Fruit fly (Drosophila melanogaster) whole organism, embryonic: ENCODE data around the gene CG5938.
A peak's percentile ranks its signal among the peaks of the same experiment; 100 is the strongest.

Experiments
- Bteb2 ChIP-seq: fragments of 200-800 bp; sonication (Bioruptor generic); optimal IDR thresholded peaks from 2 replicates; lab custom pipeline; 2016; ENCODE audit warnings: missing biosample characterization, missing genetic modification characterization
- CG11696 ChIP-seq: fragments of 200-800 bp; sonication (Bioruptor generic); IDR thresholded peaks from 2 replicates; pipeline ENCODE4 v1.3.6; 2022; ENCODE audit warnings: missing biosample characterization, missing genetic modification characterization
- CG12155 ChIP-seq: fragments of 200-800 bp; sonication (Bioruptor generic); optimal IDR thresholded peaks from 3 replicates; lab custom pipeline; 2016; ENCODE audit warnings: missing biosample characterization, missing genetic modification characterization
- CG1233 ChIP-seq: fragments of 200-800 bp; sonication (Bioruptor generic); optimal IDR thresholded peaks from 4 replicates; lab custom pipeline; 2018; ENCODE audit warnings: missing biosample characterization, mild to moderate bottlenecking, missing genetic modification characterization
- CG12769 ChIP-seq: fragments of 200-800 bp; sonication (Bioruptor generic); optimal IDR thresholded peaks from 2 replicates; lab custom pipeline; 2019; ENCODE audit warnings: missing biosample characterization, mild to moderate bottlenecking, missing genetic modification characterization, moderate library complexity
- CG13424 ChIP-seq: fragments of 200-800 bp; sonication (Bioruptor generic); optimal IDR thresholded peaks from 2 replicates; lab custom pipeline; 2019; ENCODE audit warnings: missing biosample characterization, mild to moderate bottlenecking, missing genetic modification characterization, moderate library complexity
- CG15514 ChIP-seq: fragments of 200-800 bp; sonication (Bioruptor generic); optimal IDR thresholded peaks from 3 replicates; lab custom pipeline; 2017; ENCODE audit warnings: missing biosample characterization, missing genetic modification characterization, mild to moderate bottlenecking, moderate library complexity, missing genetic modification reagents
- CG1602 ChIP-seq: fragments of 200-800 bp; sonication (Bioruptor generic); optimal IDR thresholded peaks from 3 replicates; lab custom pipeline; 2016; ENCODE audit warnings: missing biosample characterization, missing genetic modification characterization
- CG16863 ChIP-seq: fragments of 200-800 bp; sonication (Bioruptor generic); optimal IDR thresholded peaks from 3 replicates; lab custom pipeline; 2016; ENCODE audit warnings: missing biosample characterization, missing genetic modification characterization
- CG17359 ChIP-seq: fragments of 200-800 bp; sonication (Bioruptor generic); optimal IDR thresholded peaks from 3 replicates; lab custom pipeline; 2018; ENCODE audit warnings: missing biosample characterization, mild to moderate bottlenecking, missing genetic modification characterization, moderate library complexity
- CG31388 ChIP-seq: fragments of 200-800 bp; sonication (Bioruptor generic); optimal IDR thresholded peaks from 2 replicates; lab custom pipeline; 2016; ENCODE audit warnings: missing biosample characterization, missing genetic modification characterization
- CG34224 ChIP-seq: fragments of 200-800 bp; sonication (Bioruptor generic); IDR thresholded peaks from 3 replicates; pipeline ENCODE4 v1.3.6; 2022; ENCODE audit warnings: missing biosample characterization, missing genetic modification characterization; ENCODE audit not compliant: partially characterized antibody
- CG34422 ChIP-seq: fragments of 200-800 bp; sonication (Bioruptor generic); IDR thresholded peaks from 3 replicates; pipeline ENCODE4 v1.3.6; 2022; ENCODE audit warnings: missing biosample characterization, missing genetic modification characterization
- CG6175 ChIP-seq: fragments of 200-800 bp; sonication (Bioruptor generic); IDR thresholded peaks from 3 replicates; pipeline ENCODE4 v1.3.6; 2022; ENCODE audit warnings: missing biosample characterization, missing genetic modification characterization
- CG7372 ChIP-seq: fragments of 200-800 bp; sonication (Bioruptor generic); IDR thresholded peaks from 2 replicates; pipeline ENCODE4 v1.3.6; 2022; ENCODE audit warnings: missing biosample characterization, missing genetic modification characterization
- CG8281 ChIP-seq: fragments of 200-800 bp; sonication (Bioruptor generic); optimal IDR thresholded peaks from 2 replicates; lab custom pipeline; 2018; ENCODE audit warnings: missing biosample characterization, mild to moderate bottlenecking, missing genetic modification characterization, moderate library complexity
- CG8359 ChIP-seq: fragments of 200-800 bp; sonication (Bioruptor generic); optimal IDR thresholded peaks from 2 replicates; lab custom pipeline; 2017; ENCODE audit warnings: missing biosample characterization, mild to moderate bottlenecking, missing genetic modification characterization, borderline replicate concordance
- CG9876 ChIP-seq: fragments of 200-800 bp; sonication (Bioruptor generic); optimal IDR thresholded peaks from 2 replicates; lab custom pipeline; 2016; ENCODE audit warnings: missing biosample characterization, missing genetic modification characterization
- CHES-1-like ChIP-seq: fragments of 200-800 bp; sonication (Bioruptor generic); optimal IDR thresholded peaks from 2 replicates; lab custom pipeline; 2016; ENCODE audit warnings: missing biosample characterization, missing genetic modification characterization
- D19A ChIP-seq: fragments of 200-800 bp; optimal IDR thresholded peaks from 3 replicates; lab custom pipeline; 2019; ENCODE audit warnings: missing biosample characterization, mild to moderate bottlenecking, missing genetic modification characterization, moderate library complexity
- Dek ChIP-seq: fragments of 200-800 bp; sonication (Bioruptor generic); optimal IDR thresholded peaks from 3 replicates; lab custom pipeline; 2019; ENCODE audit warnings: missing biosample characterization, mild to moderate bottlenecking, missing genetic modification characterization, moderate library complexity
- Dip2 ChIP-seq: fragments of 200-800 bp; sonication (Bioruptor generic); IDR thresholded peaks from 2 replicates; pipeline ENCODE4 v1.3.6; 2022; ENCODE audit warnings: missing biosample characterization, missing genetic modification characterization
- E2f1 ChIP-seq: fragments of 200-800 bp; sonication (Bioruptor generic); IDR thresholded peaks from 2 replicates; pipeline ENCODE4 v1.3.6; 2022; ENCODE audit warnings: missing biosample characterization, missing genetic modification characterization
- Hr3 ChIP-seq: fragments of 200-800 bp; sonication (Bioruptor generic); optimal IDR thresholded peaks from 3 replicates; lab custom pipeline; 2016; ENCODE audit warnings: missing biosample characterization, missing genetic modification characterization
- Kr ChIP-seq: fragments of 200-800 bp; sonication (Bioruptor generic); optimal IDR thresholded peaks from 2 replicates; lab custom pipeline; 2017; ENCODE audit warnings: missing biosample characterization, mild to moderate bottlenecking, missing genetic modification characterization
- Opbp ChIP-seq: fragments of 200-800 bp; sonication (Bioruptor generic); IDR thresholded peaks from 3 replicates; pipeline ENCODE4 v1.3.6; 2022; ENCODE audit warnings: missing biosample characterization, missing genetic modification characterization; ENCODE audit not compliant: partially characterized antibody
- Sry-δ ChIP-seq: fragments of 200-800 bp; sonication (Bioruptor generic); optimal IDR thresholded peaks from 2 replicates; lab custom pipeline; 2016; ENCODE audit warnings: missing biosample characterization, missing genetic modification characterization
- Trl ChIP-seq, 3 experiments: fragments of >200 bp in 2 of 3; fragments of 200-800 bp in 1 of 3; sonication (Bioruptor generic) in 1 of 3; optimal IDR thresholded peaks; 2 replicates in 1 of 3; 3 replicates in 2 of 3; lab custom pipeline; 2016 to 2017; ENCODE audit warnings: missing biosample characterization in 1 of 3, missing genetic modification characterization in 1 of 3
- Xrp1 ChIP-seq: fragments of 200-800 bp; sonication (Bioruptor generic); IDR thresholded peaks from 2 replicates; pipeline ENCODE4 v1.3.6; 2022; ENCODE audit warnings: missing biosample characterization, missing genetic modification characterization
- ap ChIP-seq: fragments of 200-800 bp; sonication (Bioruptor generic); IDR thresholded peaks from 2 replicates; pipeline ENCODE4 v1.3.6; 2022; ENCODE audit warnings: missing biosample characterization, missing genetic modification characterization
- bab2 ChIP-seq: fragments of 200-800 bp; sonication (Bioruptor generic); optimal IDR thresholded peaks from 2 replicates; lab custom pipeline; 2016; ENCODE audit warnings: missing biosample characterization, missing genetic modification characterization
- bcd ChIP-seq: fragments of 200-800 bp; sonication (Bioruptor generic); optimal IDR thresholded peaks from 2 replicates; lab custom pipeline; 2017; ENCODE audit warnings: missing biosample characterization, mild to moderate bottlenecking, missing genetic modification characterization
- bigmax ChIP-seq: fragments of 200-800 bp; sonication (Bioruptor generic); optimal IDR thresholded peaks from 2 replicates; lab custom pipeline; 2018; ENCODE audit warnings: missing biosample characterization, mild to moderate bottlenecking, missing genetic modification characterization
- emc ChIP-seq: fragments of 200-800 bp; sonication (Bioruptor generic); optimal IDR thresholded peaks from 2 replicates; lab custom pipeline; 2016; ENCODE audit warnings: missing biosample characterization, missing genetic modification characterization
- ems ChIP-seq: fragments of 200-800 bp; sonication (Bioruptor generic); optimal IDR thresholded peaks from 3 replicates; lab custom pipeline; 2016; ENCODE audit warnings: missing biosample characterization, missing genetic modification characterization
- gfzf ChIP-seq: fragments of 200-800 bp; sonication (Bioruptor generic); optimal IDR thresholded peaks from 2 replicates; lab custom pipeline; 2016; ENCODE audit warnings: missing biosample characterization, mild to moderate bottlenecking, missing genetic modification characterization, moderate library complexity
- h ChIP-seq: fragments of >200 bp; optimal IDR thresholded peaks from 2 replicates; lab custom pipeline; 2017
- her ChIP-seq: fragments of 200-800 bp; sonication (Bioruptor generic); optimal IDR thresholded peaks from 2 replicates; lab custom pipeline; 2016; ENCODE audit warnings: missing biosample characterization, missing genetic modification characterization
- jigr1 ChIP-seq: fragments of 200-800 bp; sonication (Bioruptor generic); IDR thresholded peaks from 3 replicates; pipeline ENCODE4 v1.3.6; 2022; ENCODE audit warnings: missing biosample characterization, missing genetic modification characterization
- kay ChIP-seq: fragments of 200-800 bp; sonication (Bioruptor generic); optimal IDR thresholded peaks from 2 replicates; lab custom pipeline; 2016; ENCODE audit warnings: missing biosample characterization, missing genetic modification characterization
- lov ChIP-seq, 2 experiments: fragments of 200-800 bp in 1 of 2; fragments of >200 bp in 1 of 2; sonication (Bioruptor generic) in 1 of 2; IDR thresholded peaks in 1 of 2; optimal IDR thresholded peaks in 1 of 2; 2 replicates in 1 of 2; 3 replicates in 1 of 2; pipeline versions ENCODE4 v1.3.6 to Lab custom; 2017 to 2022; ENCODE audit warnings: missing biosample characterization in 1 of 2, missing genetic modification characterization in 1 of 2
- prd ChIP-seq, 3 experiments: fragments of >200 bp in 2 of 3; fragments of 200-800 bp in 1 of 3; sonication (Bioruptor generic) in 1 of 3; optimal IDR thresholded peaks in 2 of 3; IDR thresholded peaks in 1 of 3; 2 replicates in 2 of 3; 3 replicates in 1 of 3; pipeline versions ENCODE4 v1.3.6 to Lab custom; 2017 to 2022; ENCODE audit warnings: missing biosample characterization in 1 of 3, missing genetic modification characterization in 1 of 3
- slou ChIP-seq: fragments of 200-800 bp; sonication (Bioruptor generic); optimal IDR thresholded peaks from 3 replicates; lab custom pipeline; 2016; ENCODE audit warnings: missing biosample characterization, missing genetic modification characterization
- stwl ChIP-seq: fragments of 200-800 bp; sonication (Bioruptor generic); optimal IDR thresholded peaks from 3 replicates; lab custom pipeline; 2018; ENCODE audit warnings: missing biosample characterization, mild to moderate bottlenecking, missing genetic modification characterization, moderate library complexity
- sug ChIP-seq: fragments of 200-800 bp; optimal IDR thresholded peaks from 2 replicates; lab custom pipeline; 2019; ENCODE audit warnings: missing biosample characterization, mild to moderate bottlenecking, missing genetic modification characterization, moderate library complexity
- unc-4 ChIP-seq: fragments of 200-800 bp; sonication (Bioruptor generic); IDR thresholded peaks from 2 replicates; pipeline ENCODE4 v1.3.6; 2022; ENCODE audit warnings: missing biosample characterization, missing genetic modification characterization; ENCODE audit not compliant: partially characterized antibody
- vnd ChIP-seq: fragments of 200-800 bp; sonication (Bioruptor generic); IDR thresholded peaks from 3 replicates; pipeline ENCODE4 v1.3.6; 2022; ENCODE audit warnings: missing biosample characterization, missing genetic modification characterization; ENCODE audit not compliant: partially characterized antibody

CG5938 gene

dm6 chr3R:27253136-27253920, 21.3 kb upstream of the CG5938 start, which contains the start of gene pll (continued):
- no peak for TF ChIP-seq D19A
- TF ChIP-seq slou (GFP tag; lab: Kevin White, UChicago), result peak; percentile 38
- TF ChIP-seq CG8281 (tag; lab: Kevin White, UChicago), result no peak
- TF ChIP-seq CG16863 (GFP tag; lab: Kevin White, UChicago), result peak; percentile 61
- TF ChIP-seq gfzf (GFP tag; lab: Kevin White, UChicago), result peak; percentile 94
- TF ChIP-seq Sry-δ (GFP tag; lab: Kevin White, UChicago), result peak; percentile 82
- peak; percentile 65 for TF ChIP-seq kay (GFP tag; lab: Kevin White, UChicago)
- 0 out of 3 replicates have a peak, but pooled peaks have one; percentile 9 for TF ChIP-seq vnd (GFP tag; lab: Robert Waterston, UW)
- peak; percentile 41 for TF ChIP-seq CG9876 (GFP tag; lab: Kevin White, UChicago)
- no peak for TF ChIP-seq her (GFP tag; lab: Kevin White, UChicago)
- peak; percentile 58 for TF ChIP-seq ap (GFP tag; lab: Robert Waterston, UW)
- TF ChIP-seq CHES-1-like (GFP tag; lab: Kevin White, UChicago), result peak; percentile 66
- TF ChIP-seq Hr3, result peak; percentile 86
- TF ChIP-seq Opbp (GFP tag; lab: Robert Waterston, UW), result peak; percentile 42; the same call in 2 of the 3 replicates
- peak; percentile 83 for TF ChIP-seq CG7372 (GFP tag; lab: Robert Waterston, UW)
- TF ChIP-seq emc (GFP tag; lab: Kevin White, UChicago), result peak; percentile 55
- peak; percentile 83 for TF ChIP-seq CG12155 (GFP tag; lab: Kevin White, UChicago)
- TF ChIP-seq lov (optimal IDR thresholded peaks at IDR 0.05; lab: Kevin White, UChicago), result no peak
- TF ChIP-seq lov (GFP tag; IDR thresholded peaks at IDR 0.05; lab: Robert Waterston, UW), result peak; percentile 76; the same call in 1 of the 3 replicates
- TF ChIP-seq CG34224 (GFP tag; lab: Robert Waterston, UW), result no peak
- peak; percentile 87 for TF ChIP-seq CG34422 (GFP tag; lab: Robert Waterston, UW)
- TF ChIP-seq Trl (optimal IDR thresholded peaks at IDR 0.05; lab: Kevin White, UChicago), result no peak
- peak; percentile 68 for TF ChIP-seq Trl (GFP tag; optimal IDR thresholded peaks at IDR 0.05; lab: Kevin White, UChicago)
- peak; percentile 81 for TF ChIP-seq CG1602
- TF ChIP-seq Bteb2, result peak; percentile 81
- TF ChIP-seq CG8359 (GFP tag; lab: Kevin White, UChicago), result no peak
- TF ChIP-seq bab2 (GFP tag; lab: Kevin White, UChicago), result peak; percentile 81
- TF ChIP-seq Kr (GFP tag; lab: Kevin White, UChicago), result no peak
- TF ChIP-seq ems (GFP tag; lab: Kevin White, UChicago), result peak; percentile 66
- no peak for TF ChIP-seq h (lab: Kevin White, UChicago)
- peak; percentile 72 for TF ChIP-seq CG1233 (GFP tag; lab: Kevin White, UChicago)
- peak; percentile 44 for TF ChIP-seq CG31388
- peak; percentile 90 for TF ChIP-seq E2f1 (GFP tag; lab: Robert Waterston, UW)
- peak; percentile 91 for TF ChIP-seq Xrp1 (GFP tag; lab: Robert Waterston, UW)
- TF ChIP-seq Dek (tag; lab: Kevin White, UChicago), result peak; percentile 78
- no peak for TF ChIP-seq jigr1 (GFP tag; lab: Robert Waterston, UW)
- peak; percentile 73 for TF ChIP-seq CG11696 (GFP tag; lab: Robert Waterston, UW)
- peak; percentile 59 for TF ChIP-seq unc-4 (GFP tag; lab: Robert Waterston, UW)
- peak; percentile 86 for TF ChIP-seq CG17359 (tag; lab: Kevin White, UChicago)
- peak; percentile 79 for TF ChIP-seq CG15514 (GFP tag; lab: Kevin White, UChicago)
- peak; percentile 71 for TF ChIP-seq bcd (GFP tag; lab: Kevin White, UChicago)
- TF ChIP-seq bigmax (GFP tag; lab: Kevin White, UChicago), result no peak
- no peak for TF ChIP-seq CG12769 (tag; lab: Kevin White, UChicago)
- no peak for TF ChIP-seq Dip2 (GFP tag; lab: Robert Waterston, UW)
- peak; percentile 84 for TF ChIP-seq CG13424
- TF ChIP-seq stwl (tag; lab: Kevin White, UChicago), result peak; percentile 62
- TF ChIP-seq sug, result peak; percentile 56
- TF ChIP-seq CG6175 (GFP tag; lab: Robert Waterston, UW), result peak; percentile 72; the same call in 2 of the 3 replicates
- TF ChIP-seq prd (optimal IDR thresholded peaks at IDR 0.05; lab: Kevin White, UChicago), result no peak
- TF ChIP-seq prd (GFP tag; IDR thresholded peaks at IDR 0.05; lab: Robert Waterston, UW), result peak; percentile 91
